Worm (Caenorhabditis elegans): ENCODE results near the gene trf-1.
A peak's percentile ranks its signal among the peaks of the same experiment; 100 is the strongest.

The trf-1 gene

ce11 chrIII:13462965-13463783, 32.9 kb downstream of the trf-1 start, which contains the start of gene ant-1.1 (continued):
- TF ChIP-seq rcor-1 (GFP tag; IDR thresholded peaks at IDR 0.05) (peak; percentile 87), F52B5.7 (tag; optimal IDR thresholded peaks at IDR 0.05) (no peak), aptf-3 (GFP tag; IDR thresholded peaks at IDR 0.05) (peak; percentile 61; the same call in 1 of the 2 replicates), attf-3 (GFP tag; conservative IDR thresholded peaks at IDR 0.05) (peak; percentile 53; the same call in 1 of the 2 replicates), sptf-2 (GFP tag; optimal IDR thresholded peaks at IDR 0.05) (peak; percentile 22), C17E4.6 (GFP tag; IDR thresholded peaks at IDR 0.05) (peak; percentile 79; the same call in 1 of the 2 replicates), B0019.2 (GFP tag; conservative IDR thresholded peaks at IDR 0.05) (0 out of 2 replicates have a peak, but pooled peaks have one; percentile 4), snpc-3.4 (tag; optimal IDR thresholded peaks at IDR 0.05) (peak; percentile 77), attf-5 (GFP tag; optimal IDR thresholded peaks at IDR 0.05) (peak; percentile 88), K12H6.12 (tag; optimal IDR thresholded peaks at IDR 0.05) (peak; percentile 85), sdz-38 (tag; optimal IDR thresholded peaks at IDR 0.05) (no peak), lin-40 (tag; optimal IDR thresholded peaks at IDR 0.05) (peak; percentile 91), ztf-25 (GFP tag; IDR thresholded peaks at IDR 0.05) (0 out of 2 replicates have a peak, but pooled peaks have one; percentile 24), dpl-1 (GFP tag; optimal IDR thresholded peaks at IDR 0.05) (peak; percentile 86), snpc-4 (GFP tag; optimal IDR thresholded peaks at IDR 0.05) (no peak), snpc-4 (tag; optimal IDR thresholded peaks at IDR 0.05) (peak in 3 of 4 experiments; percentile 34 to 65 (median 57)), ztf-26 (tag; optimal IDR thresholded peaks at IDR 0.05) (peak; percentile 85), egrh-3 (GFP tag; IDR thresholded peaks at IDR 0.05) (peak; percentile 88), nfya-2 (GFP tag; IDR thresholded peaks at IDR 0.05) (no peak), unc-130 (GFP tag; optimal IDR thresholded peaks at IDR 0.05) (peak; percentile 30), ceh-91 (GFP tag; IDR thresholded peaks at IDR 0.05) (peak; percentile 78), madf-10 (tag; optimal IDR thresholded peaks at IDR 0.05) (peak; percentile 74), nfyb-1 (GFP tag; IDR thresholded peaks at IDR 0.05) (peak; percentile 95), lsy-27 (tag; optimal IDR thresholded peaks at IDR 0.05; ENCODE audit: borderline replicate concordance, insufficient read depth) (no peak), aptf-2 (GFP tag; conservative IDR thresholded peaks at IDR 0.05) (peak; percentile 82), F22D6.2 (tag; optimal IDR thresholded peaks at IDR 0.05) (peak; percentile 1), ccch-3 (GFP tag; optimal IDR thresholded peaks at IDR 0.05) (no peak), Y56A3A.18 (GFP tag; IDR thresholded peaks at IDR 0.05) (peak; percentile 70), F55B11.4 (tag; optimal IDR thresholded peaks at IDR 0.05; ENCODE audit: borderline replicate concordance, insufficient read depth) (no peak), ztf-6 (GFP tag; IDR thresholded peaks at IDR 0.05) (0 out of 2 replicates have a peak, but pooled peaks have one; percentile 38), Y53F4B.3 (GFP tag; IDR thresholded peaks at IDR 0.05) (peak; percentile 63), F57A8.1 (GFP tag; optimal IDR thresholded peaks at IDR 0.05) (no peak), bed-1 (GFP tag; IDR thresholded peaks at IDR 0.05) (no peak), F37B4.10 (GFP tag; IDR thresholded peaks at IDR 0.05) (no peak), mxl-1 (tag; optimal IDR thresholded peaks at IDR 0.05) (no peak), ztf-28 (GFP tag; IDR thresholded peaks at IDR 0.05) (peak; percentile 73; the same call in 1 of the 2 replicates), ztf-3 (GFP tag; optimal IDR thresholded peaks at IDR 0.05) (no peak), fkh-3 (tag; optimal IDR thresholded peaks at IDR 0.05) (no peak), ekl-4 (GFP tag; IDR thresholded peaks at IDR 0.05) (peak; percentile 92), nhr-120 (GFP tag; IDR thresholded peaks at IDR 0.05) (no peak), C06A6.2 (GFP tag; conservative IDR thresholded peaks at IDR 0.05) (peak; percentile 81), nhr-80 (tag; optimal IDR thresholded peaks at IDR 0.05) (peak; percentile 63), cebp-2 (GFP tag; IDR thresholded peaks at IDR 0.05) (no peak), ets-4 (GFP tag; optimal IDR thresholded peaks at IDR 0.05) (peak; percentile 53), tbp1 (GFP tag; optimal IDR thresholded peaks at IDR 0.05) (peak; percentile 69), hrde-1 (tag; optimal IDR thresholded peaks at IDR 0.05; ENCODE audit: borderline replicate concordance) (no peak), ztf-18 (tag; optimal IDR thresholded peaks at IDR 0.05) (peak; percentile 87)
